Worm (Caenorhabditis elegans): ENCODE results near the gene pfkb-1.2.

The pfkb-1.2 gene

ce11 chrIV:5941236-5941976 is at the start of gene pfkb-1.2:
Gene pfkb-1.2 (plus strand): TSS chrIV:5941926.
- TF ChIP-seq unc-62 (GFP tag; optimal IDR thresholded peaks at IDR 0.05), result no peak

- TF ChIP-seq unc-62 (GFP tag; optimal IDR thresholded peaks at IDR 0.05), result no peak
These were observed 46.5 kb upstream of the pfkb-1.2 start, which contains the start of gene nspb-6 for ce11 chrIV:5895190-5895589. Gene nspb-6 (plus strand): TSS chrIV:5895490.

- no peak for TF ChIP-seq unc-62 (GFP tag; optimal IDR thresholded peaks at IDR 0.05)
These were observed 45.4 kb upstream of the pfkb-1.2 start, which contains the start of gene pck-3 for ce11 chrIV:5896341-5896740. Gene pck-3 (plus strand): TSS chrIV:5896641.

- TF ChIP-seq unc-62 (GFP tag; optimal IDR thresholded peaks at IDR 0.05), result no peak
These were observed 39.0 kb upstream of the pfkb-1.2 start for ce11 chrIV:5902730-5903129.

ce11 chrIV:5903305-5903778 is 38.4 kb upstream of the pfkb-1.2 start, which contains the start of gene H04M03.12:
Gene H04M03.12 (minus strand): TSS chrIV:5903355.
- no peak for TF ChIP-seq unc-62 (GFP tag; optimal IDR thresholded peaks at IDR 0.05)

ce11 chrIV:5915152-5915551 is 26.6 kb upstream of the pfkb-1.2 start:
- no peak for TF ChIP-seq unc-62 (GFP tag; optimal IDR thresholded peaks at IDR 0.05)

- TF ChIP-seq unc-62 (GFP tag; optimal IDR thresholded peaks at IDR 0.05), result no peak
These were observed 24.7 kb upstream of the pfkb-1.2 start, which contains the start of gene dhhc-13 for ce11 chrIV:5917026-5917425. Gene dhhc-13 (plus strand): TSS chrIV:5917326.

ce11 chrIV:5923112-5923511 is 18.6 kb upstream of the pfkb-1.2 start:
- TF ChIP-seq unc-62 (GFP tag; optimal IDR thresholded peaks at IDR 0.05), result no peak

- no peak for TF ChIP-seq unc-62 (GFP tag; optimal IDR thresholded peaks at IDR 0.05)
These were observed 17.5 kb upstream of the pfkb-1.2 start for ce11 chrIV:5924241-5924640.

ce11 chrIV:5926643-5927042 is 15.1 kb upstream of the pfkb-1.2 start:
- no peak for TF ChIP-seq unc-62 (GFP tag; optimal IDR thresholded peaks at IDR 0.05)

- no peak for TF ChIP-seq unc-62 (GFP tag; optimal IDR thresholded peaks at IDR 0.05)
These were observed 13.9 kb upstream of the pfkb-1.2 start for ce11 chrIV:5927805-5928204.

ce11 chrIV:5928957-5929356 is 12.8 kb upstream of the pfkb-1.2 start:
- TF ChIP-seq unc-62 (GFP tag; optimal IDR thresholded peaks at IDR 0.05), result no peak

ce11 chrIV:5930345-5930744 is 11.4 kb upstream of the pfkb-1.2 start, which contains the start of gene lin-33:
Gene lin-33 (plus strand): TSS chrIV:5930645.
- no peak for TF ChIP-seq unc-62 (GFP tag; optimal IDR thresholded peaks at IDR 0.05)

ce11 chrIV:5934046-5934445 is 7.7 kb upstream of the pfkb-1.2 start, which contains the start of gene H32C10.1:
Gene H32C10.1 (plus strand): TSS chrIV:5934346.
- TF ChIP-seq unc-62 (GFP tag; optimal IDR thresholded peaks at IDR 0.05), result no peak

ce11 chrIV:5937106-5937505 is 4.6 kb upstream of the pfkb-1.2 start:
- TF ChIP-seq unc-62 (GFP tag; optimal IDR thresholded peaks at IDR 0.05), result no peak

ce11 chrIV:5939122-5939521 is 2.6 kb upstream of the pfkb-1.2 start, which contains the start of gene mcu-1:
Gene mcu-1 (minus strand): TSS chrIV:5939230.
- no peak for TF ChIP-seq unc-62 (GFP tag; optimal IDR thresholded peaks at IDR 0.05)

- TF ChIP-seq unc-62 (GFP tag; optimal IDR thresholded peaks at IDR 0.05), result no peak
These were observed 1.8 kb upstream of the pfkb-1.2 start for ce11 chrIV:5939908-5940307.
